Worm (Caenorhabditis elegans): ENCODE measurements around the gene Y43B11AR.3.

DNA sequence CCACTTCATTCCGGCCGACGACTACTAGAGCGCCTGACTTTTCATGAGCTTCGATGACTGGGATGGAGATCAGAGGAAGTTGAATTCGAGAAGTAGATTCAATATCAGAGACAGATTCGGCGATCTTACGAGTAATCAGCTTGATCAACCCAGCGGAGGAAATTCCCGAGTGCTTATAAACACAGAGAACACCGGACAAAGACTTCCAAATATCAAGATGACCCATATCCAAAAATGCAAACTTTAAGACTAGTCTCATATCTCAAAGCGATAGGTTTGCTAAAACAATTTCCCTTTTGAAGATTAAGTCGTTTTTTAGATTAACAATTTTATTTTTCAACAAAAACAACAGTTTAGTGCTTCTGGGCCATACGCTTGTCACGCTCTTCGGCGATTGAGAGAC is at the start of gene Y43B11AR.3:
- TF ChIP-seq cog-1 (tag; optimal IDR thresholded peaks at IDR 0.05) (no peak), ztf-29 (GFP tag; IDR thresholded peaks at IDR 0.05) (no peak), ztf-23 (GFP tag; IDR thresholded peaks at IDR 0.05) (no peak)
